Worm (Caenorhabditis elegans): ENCODE data around the gene ndg-4.

ce11 chrIII:4435262-4435661 is 31.9 kb downstream of the ndg-4 start:
- TF ChIP-seq him-1 (tag; optimal IDR thresholded peaks at IDR 0.05) (no peak), dao-5 (tag; optimal IDR thresholded peaks at IDR 0.05) (no peak), W03F9.2 (tag; optimal IDR thresholded peaks at IDR 0.05) (no peak)

Data from whole organism, L4/young adult.